Worm (Caenorhabditis elegans): ENCODE results near the gene srab-24.

- TF ChIP-seq blmp-1 (tag; optimal IDR thresholded peaks at IDR 0.05): no peak
- no peak for TF ChIP-seq nhr-77 (tag; optimal IDR thresholded peaks at IDR 0.05)
- no peak for TF ChIP-seq jun-1 (tag; optimal IDR thresholded peaks at IDR 0.05)
- no peak for TF ChIP-seq ces-1 (GFP tag; optimal IDR thresholded peaks at IDR 0.05)
- TF ChIP-seq Y116A8C.19 (tag; optimal IDR thresholded peaks at IDR 0.05; ENCODE audit: borderline replicate concordance): no peak
- no peak for TF ChIP-seq nhr-11 (tag; optimal IDR thresholded peaks at IDR 0.05)
- no peak for TF ChIP-seq egl-27 (tag; optimal IDR thresholded peaks at IDR 0.05)
Measured at ce11 chrIV:14250113-14250512, at the start of gene srab-24.
